Fruit fly (Drosophila melanogaster): ENCODE measurements around the gene CG43091.

The CG43091 gene

DNA sequence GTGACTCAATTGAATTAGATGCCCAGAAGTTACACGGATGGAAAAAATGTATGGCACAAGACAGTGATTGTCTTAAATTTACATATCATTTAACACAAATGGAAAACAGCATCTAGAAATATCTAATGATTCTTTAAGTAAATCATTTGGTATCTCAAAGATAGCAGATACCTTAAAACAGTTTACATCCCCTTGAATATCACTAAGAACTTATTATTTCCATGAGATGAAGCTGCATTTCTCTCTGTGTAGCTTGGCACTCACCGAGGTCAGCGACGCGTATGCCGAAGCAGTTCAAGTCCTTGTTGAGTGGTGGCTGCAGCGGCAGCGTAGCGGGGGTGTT, 49.0 kb downstream of the CG43091 start (continued):
- TF ChIP-seq twi (tag; optimal IDR thresholded peaks at IDR 0.05) (no peak), tna (GFP tag; IDR thresholded peaks at IDR 0.05; ENCODE audit: partially characterized antibody) (no peak), CG10979 (tag; optimal IDR thresholded peaks at IDR 0.05) (peak; percentile 64), Ssrp (tag; optimal IDR thresholded peaks at IDR 0.05) (peak; percentile 31), CG11085 (GFP tag; IDR thresholded peaks at IDR 0.05) (no peak), bcd (GFP tag; optimal IDR thresholded peaks at IDR 0.05) (peak; percentile 7), Hand (GFP tag; optimal IDR thresholded peaks at IDR 0.05) (no peak), bsh (GFP tag; optimal IDR thresholded peaks at IDR 0.05) (peak in 1 of 2 experiments; percentile 48), Dad (GFP tag; optimal IDR thresholded peaks at IDR 0.05) (no peak), CG4424 (GFP tag; optimal IDR thresholded peaks at IDR 0.05) (peak; percentile 19), CG12071 (GFP tag; optimal IDR thresholded peaks at IDR 0.05) (peak; percentile 7), gcm (GFP tag; optimal IDR thresholded peaks at IDR 0.05) (no peak), danr (GFP tag; IDR thresholded peaks at IDR 0.05) (no peak), CG14667 (GFP tag; IDR thresholded peaks at IDR 0.05) (no peak), CG17361 (GFP tag; IDR thresholded peaks at IDR 0.05) (peak; percentile 43; the same call in 1 of the 3 replicates), pnt (GFP tag; optimal IDR thresholded peaks at IDR 0.05) (peak; percentile 27), Elba2 (GFP tag; optimal IDR thresholded peaks at IDR 0.05) (no peak), CG1603 (tag; optimal IDR thresholded peaks at IDR 0.05) (peak; percentile 47), org-1 (GFP tag; optimal IDR thresholded peaks at IDR 0.05) (peak; percentile 5), Hr3 (GFP tag; optimal IDR thresholded peaks at IDR 0.05) (peak; percentile 6), Opbp (GFP tag; IDR thresholded peaks at IDR 0.05; ENCODE audit: partially characterized antibody) (no peak), CG17912 (GFP tag; optimal IDR thresholded peaks at IDR 0.05) (no peak), CG4360 (GFP tag; IDR thresholded peaks at IDR 0.05) (no peak), CG5180 (GFP tag; optimal IDR thresholded peaks at IDR 0.05) (peak; percentile 14), hkb (optimal IDR thresholded peaks at IDR 0.05) (no peak), hkb (GFP tag; IDR thresholded peaks at IDR 0.05) (0 out of 2 replicates have a peak, but pooled peaks have one; percentile 15), CG30020 (tag; optimal IDR thresholded peaks at IDR 0.05) (no peak), Fer3 (tag; optimal IDR thresholded peaks at IDR 0.05) (peak; percentile 16), phol (tag; optimal IDR thresholded peaks at IDR 0.05) (peak; percentile 50), bab2 (GFP tag; optimal IDR thresholded peaks at IDR 0.05) (peak; percentile 35), CG11247 (GFP tag; IDR thresholded peaks at IDR 0.05) (no peak), CG12155 (GFP tag; optimal IDR thresholded peaks at IDR 0.05) (no peak), cad (GFP tag; optimal IDR thresholded peaks at IDR 0.05) (no peak), oc (tag; optimal IDR thresholded peaks at IDR 0.05) (no peak), CG9727 (GFP tag; optimal IDR thresholded peaks at IDR 0.05) (peak; percentile 44), GATAe (GFP tag; conservative IDR thresholded peaks at IDR 0.05) (no peak), CG3847 (GFP tag; IDR thresholded peaks at IDR 0.05) (0 out of 2 replicates have a peak, but pooled peaks have one; percentile 18)

- TF ChIP-seq BtbVII (GFP tag; optimal IDR thresholded peaks at IDR 0.05) (no peak), tna (GFP tag; IDR thresholded peaks at IDR 0.05; ENCODE audit: partially characterized antibody) (no peak), grn (GFP tag; optimal IDR thresholded peaks at IDR 0.05) (no peak), pros (GFP tag; optimal IDR thresholded peaks at IDR 0.05) (peak; percentile 99), br (optimal IDR thresholded peaks at IDR 0.05) (no peak), cad (GFP tag; optimal IDR thresholded peaks at IDR 0.05) (no peak), Ptx1 (GFP tag; IDR thresholded peaks at IDR 0.05) (no peak), Abd-B (GFP tag; optimal IDR thresholded peaks at IDR 0.05) (no peak), TFAM (GFP tag; optimal IDR thresholded peaks at IDR 0.05) (no peak), row (GFP tag; IDR thresholded peaks at IDR 0.05) (peak; percentile 41), CG15269 (tag; optimal IDR thresholded peaks at IDR 0.05) (no peak), CG6689 (GFP tag; IDR thresholded peaks at IDR 0.05) (no peak), CG8089 (GFP tag; optimal IDR thresholded peaks at IDR 0.05) (no peak), kni (GFP tag; optimal IDR thresholded peaks at IDR 0.05) (peak; percentile 18), Nf-YA (GFP tag; IDR thresholded peaks at IDR 0.05) (no peak), Bteb2 (GFP tag; optimal IDR thresholded peaks at IDR 0.05) (no peak), ssp (GFP tag; IDR thresholded peaks at IDR 0.05) (no peak), Dad (GFP tag; optimal IDR thresholded peaks at IDR 0.05) (no peak)
Observed at dm6 chr3R:22718937-22719606, 49.5 kb downstream of the CG43091 start.

Measured in whole organism, embryonic.